Worm (Caenorhabditis elegans) whole organism, young adult: ENCODE data around the gene C28C12.11.

ENCODE experiments used
- B0035.1 ChIP-seq: sonication (generic microtip); optimal IDR thresholded peaks from 2 replicates; lab custom pipeline; 2016; ENCODE audit warnings: missing genetic modification characterization, mild to moderate bottlenecking, missing compliant biosample characterization, missing genotype, missing genetic modification reagents
- B0336.3 ChIP-seq: fragments of 200-800 bp; sonication (Bioruptor generic); IDR thresholded peaks from 2 replicates; pipeline ENCODE4 v1.3.6; 2022; ENCODE audit warnings: missing genetic modification characterization, missing compliant biosample characterization
- C06A6.2 ChIP-seq: fragments of 200-800 bp; sonication (Bioruptor generic); conservative IDR thresholded peaks from 2 replicates; pipeline ENCODE4 v1.3.6; 2022; ENCODE audit warnings: missing genetic modification characterization, missing compliant biosample characterization
- F52B5.7 ChIP-seq: sonication (generic microtip); optimal IDR thresholded peaks from 2 replicates; lab custom pipeline; 2016; ENCODE audit warnings: mild to moderate bottlenecking, missing genetic modification characterization, missing compliant biosample characterization
- F55B11.4 ChIP-seq: sonication (generic microtip); optimal IDR thresholded peaks from 2 replicates; lab custom pipeline; 2016; ENCODE audit warnings: missing compliant biosample characterization, missing genetic modification characterization, borderline replicate concordance; ENCODE audit not compliant: insufficient read depth
- T26A5.8 ChIP-seq: sonication (generic microtip); optimal IDR thresholded peaks from 2 replicates; lab custom pipeline; 2016; ENCODE audit warnings: missing genetic modification characterization, missing compliant biosample characterization
- Y53G8AR.9 ChIP-seq: fragments of 200-800 bp; sonication (Bioruptor generic); conservative IDR thresholded peaks from 2 replicates; pipeline ENCODE4 v1.3.6; 2022; ENCODE audit warnings: missing genetic modification reagents, missing genetic modification characterization, missing compliant biosample characterization
- Y67H2A.10 ChIP-seq: fragments of 200-800 bp; sonication (Bioruptor generic); conservative IDR thresholded peaks from 2 replicates; pipeline ENCODE4 v1.3.6; 2022; ENCODE audit warnings: missing genetic modification reagents, missing genetic modification characterization, missing compliant biosample characterization
- Y79H2A.3 ChIP-seq: fragments of 200-800 bp; sonication (Bioruptor generic); conservative IDR thresholded peaks from 2 replicates; pipeline ENCODE4 v1.3.6; 2022; ENCODE audit warnings: missing genetic modification reagents, missing genetic modification characterization, missing compliant biosample characterization
- Y95B8A.8 ChIP-seq: fragments of 200-800 bp; sonication (Bioruptor generic); IDR thresholded peaks from 2 replicates; pipeline ENCODE4 v1.3.6; 2022; ENCODE audit warnings: missing genetic modification reagents, missing genetic modification characterization, missing compliant biosample characterization
- aptf-2 ChIP-seq: fragments of 200-800 bp; sonication (Bioruptor generic); conservative IDR thresholded peaks from 2 replicates; pipeline ENCODE4 v1.3.6; 2022; ENCODE audit warnings: missing genetic modification reagents, missing genetic modification characterization, missing compliant biosample characterization
- athp-1 ChIP-seq: sonication (generic microtip); optimal IDR thresholded peaks from 2 replicates; lab custom pipeline; 2017; ENCODE audit warnings: mild to moderate bottlenecking, missing genetic modification characterization, missing compliant biosample characterization
- attf-3 ChIP-seq: fragments of 200-800 bp; sonication (Bioruptor generic); conservative IDR thresholded peaks from 2 replicates; pipeline ENCODE4 v1.3.6; 2022; ENCODE audit warnings: missing genetic modification reagents, missing genetic modification characterization, missing compliant biosample characterization
- attf-5 ChIP-seq: fragments of 200-800 bp; sonication (Bioruptor generic); optimal IDR thresholded peaks from 2 replicates; lab custom pipeline; 2018; ENCODE audit warnings: mild to moderate bottlenecking, missing genetic modification characterization, missing compliant biosample characterization
- ceh-27 ChIP-seq: fragments of 200-800 bp; sonication (Bioruptor generic); optimal IDR thresholded peaks from 2 replicates; lab custom pipeline; 2018; ENCODE audit warnings: mild to moderate bottlenecking, missing genetic modification characterization, moderate library complexity, missing compliant biosample characterization
- die-1 ChIP-seq: sonication (generic microtip); optimal IDR thresholded peaks from 2 replicates; lab custom pipeline; 2016; ENCODE audit warnings: missing genotype, mild to moderate bottlenecking, missing genetic modification characterization, missing compliant biosample characterization
- dpff-1 ChIP-seq: sonication (generic microtip); optimal IDR thresholded peaks from 2 replicates; lab custom pipeline; 2017; ENCODE audit warnings: mild to moderate bottlenecking, missing genetic modification characterization, missing compliant biosample characterization
- egl-18 ChIP-seq: fragments of 200-800 bp; sonication (Bioruptor generic); IDR thresholded peaks from 2 replicates; pipeline ENCODE4 v1.3.6; 2022; ENCODE audit warnings: missing genetic modification reagents, missing genetic modification characterization, missing compliant biosample characterization
- hlh-26 ChIP-seq: fragments of 200-800 bp; sonication (Bioruptor generic); conservative IDR thresholded peaks from 2 replicates; pipeline ENCODE4 v1.3.6; 2022; ENCODE audit warnings: missing genetic modification reagents, missing genetic modification characterization, missing compliant biosample characterization
- hmg-20 ChIP-seq: fragments of 200-800 bp; sonication (Bioruptor generic); IDR thresholded peaks from 2 replicates; pipeline ENCODE4 v1.3.6; 2022; ENCODE audit warnings: missing genetic modification reagents, missing genetic modification characterization, missing compliant biosample characterization
- hrde-1 ChIP-seq: sonication (generic microtip); optimal IDR thresholded peaks from 2 replicates; lab custom pipeline; 2016; ENCODE audit warnings: missing genetic modification characterization, mild to moderate bottlenecking, missing compliant biosample characterization, moderate library complexity, missing genotype, missing genetic modification reagents, borderline replicate concordance
- lag-1 ChIP-seq: fragments of 200-800 bp; sonication (Bioruptor generic); IDR thresholded peaks from 2 replicates; pipeline ENCODE4 v1.3.6; 2022; ENCODE audit warnings: missing genetic modification reagents, missing genetic modification characterization, missing compliant biosample characterization
- lin-26 ChIP-seq: fragments of 200-800 bp; sonication (Bioruptor generic); IDR thresholded peaks from 2 replicates; pipeline ENCODE4 v1.3.6; 2022; ENCODE audit warnings: missing genetic modification reagents, missing genetic modification characterization, missing compliant biosample characterization
- lsl-1 ChIP-seq: fragments of 200-800 bp; sonication (Bioruptor generic); optimal IDR thresholded peaks from 2 replicates; lab custom pipeline; 2018; ENCODE audit warnings: mild to moderate bottlenecking, missing genetic modification characterization, moderate library complexity, missing compliant biosample characterization
- mes-4 ChIP-seq: sonication (generic microtip); optimal IDR thresholded peaks from 2 replicates; lab custom pipeline; 2016; ENCODE audit warnings: missing genotype, missing genetic modification characterization, missing compliant biosample characterization
- nhr-120 ChIP-seq: fragments of 200-800 bp; sonication (Bioruptor generic); IDR thresholded peaks from 2 replicates; pipeline ENCODE4 v1.3.6; 2022; ENCODE audit warnings: missing genetic modification characterization, missing compliant biosample characterization
- nhr-179 ChIP-seq: sonication (generic microtip); optimal IDR thresholded peaks from 2 replicates; lab custom pipeline; 2016; ENCODE audit warnings: mild to moderate bottlenecking, missing genetic modification characterization, missing compliant biosample characterization
- nhr-80 ChIP-seq: sonication (generic microtip); optimal IDR thresholded peaks from 2 replicates; lab custom pipeline; 2016; ENCODE audit warnings: missing genetic modification characterization, missing compliant biosample characterization
- nhr-90 ChIP-seq: sonication (generic microtip); optimal IDR thresholded peaks from 2 replicates; lab custom pipeline; 2016; ENCODE audit warnings: missing genotype, mild to moderate bottlenecking, missing genetic modification characterization, missing compliant biosample characterization
- rcor-1 ChIP-seq: fragments of 200-800 bp; sonication (Bioruptor generic); IDR thresholded peaks from 2 replicates; pipeline ENCODE4 v1.3.6; 2022; ENCODE audit warnings: missing genetic modification reagents, missing genetic modification characterization, missing compliant biosample characterization
- repo-1 ChIP-seq: sonication (generic microtip); optimal IDR thresholded peaks from 2 replicates; lab custom pipeline; 2017; ENCODE audit warnings: mild to moderate bottlenecking, missing genetic modification characterization, missing compliant biosample characterization
- snpc-3.4 ChIP-seq: sonication (generic microtip); optimal IDR thresholded peaks from 2 replicates; lab custom pipeline; 2017; ENCODE audit warnings: missing genetic modification characterization, mild to moderate bottlenecking, missing compliant biosample characterization, antibody characterized with exemption, moderate library complexity, missing genotype, missing genetic modification reagents
- somi-1 ChIP-seq: fragments of 200-800 bp; sonication (Bioruptor generic); optimal IDR thresholded peaks from 2 replicates; lab custom pipeline; 2018; ENCODE audit warnings: mild to moderate bottlenecking, missing genetic modification characterization, missing compliant biosample characterization
- unc-130 ChIP-seq: sonication (generic microtip); optimal IDR thresholded peaks from 2 replicates; lab custom pipeline; 2016; ENCODE audit warnings: missing genetic modification reagents, missing genetic modification characterization, missing compliant biosample characterization
- ztf-18 ChIP-seq: sonication (generic microtip); optimal IDR thresholded peaks from 2 replicates; lab custom pipeline; 2016; ENCODE audit warnings: missing genotype, mild to moderate bottlenecking, missing genetic modification characterization, missing compliant biosample characterization

Gene C28C12.11

ce11 chrIV:8513619-8514018, 39.8 kb downstream of the C28C12.11 start, which contains the start of gene cks-1:
TSS of gene cks-1 (plus strand) at chrIV:8513919.
- TF ChIP-seq B0336.3 (GFP tag; lab: Robert Waterston, UW): 0 out of 2 replicates have a peak, but pooled peaks have one; percentile 13
- TF ChIP-seq die-1 (tag; lab: Kevin White, UChicago): peak; percentile 26
- TF ChIP-seq F55B11.4: no peak
- TF ChIP-seq snpc-3.4 (tag; lab: Kevin White, UChicago): peak; percentile 27
- no peak for TF ChIP-seq dpff-1

ce11 chrIV:8514546-8514945, 40.7 kb downstream of the C28C12.11 start:
- no peak for TF ChIP-seq ztf-18
- no peak for TF ChIP-seq nhr-90 (tag; lab: Kevin White, UChicago)
- TF ChIP-seq attf-5: no peak
- no peak for TF ChIP-seq somi-1 (GFP tag; lab: Kevin White, UChicago)
- TF ChIP-seq T26A5.8 (tag; lab: Kevin White, UChicago): no peak
- no peak for TF ChIP-seq Y95B8A.8 (GFP tag; lab: Robert Waterston, UW)
- TF ChIP-seq snpc-3.4 (tag; lab: Kevin White, UChicago): peak; percentile 28
- peak; percentile 15 for TF ChIP-seq unc-130 (GFP tag; lab: Kevin White, UChicago)
- no peak for TF ChIP-seq aptf-2 (GFP tag; lab: Robert Waterston, UW)
- peak; percentile 42 for TF ChIP-seq repo-1
- TF ChIP-seq F52B5.7 (tag; lab: Kevin White, UChicago): no peak
- no peak for TF ChIP-seq attf-3 (GFP tag; lab: Robert Waterston, UW)
- 0 out of 2 replicates have a peak, but pooled peaks have one; percentile 35 for TF ChIP-seq lin-26 (GFP tag; lab: Robert Waterston, UW)
- TF ChIP-seq hrde-1 (tag; lab: Kevin White, UChicago): peak; percentile 87
- peak; percentile 4 for TF ChIP-seq athp-1 (tag; lab: Kevin White, UChicago)
- TF ChIP-seq rcor-1 (GFP tag; lab: Robert Waterston, UW): no peak
- no peak for TF ChIP-seq nhr-179 (tag; lab: Kevin White, UChicago)
- TF ChIP-seq nhr-120 (GFP tag; lab: Robert Waterston, UW): no peak
- peak; percentile 77; the same call in 1 of the 2 replicates for TF ChIP-seq Y79H2A.3 (GFP tag; lab: Robert Waterston, UW)

- no peak for TF ChIP-seq lsl-1 (GFP tag; lab: Kevin White, UChicago)
- no peak for TF ChIP-seq C06A6.2
- TF ChIP-seq egl-18 (GFP tag; lab: Robert Waterston, UW): no peak
- TF ChIP-seq Y67H2A.10 (GFP tag; lab: Robert Waterston, UW): no peak
- TF ChIP-seq nhr-80 (tag; lab: Kevin White, UChicago): no peak
- no peak for TF ChIP-seq B0035.1 (tag; lab: Kevin White, UChicago)
- TF ChIP-seq mes-4 (tag; lab: Kevin White, UChicago): no peak
- no peak for TF ChIP-seq aptf-2 (GFP tag; lab: Robert Waterston, UW)
- no peak for TF ChIP-seq lag-1 (GFP tag; lab: Robert Waterston, UW)
- no peak for TF ChIP-seq hlh-26 (GFP tag; lab: Robert Waterston, UW)
- no peak for TF ChIP-seq hrde-1 (tag; lab: Kevin White, UChicago)
- no peak for TF ChIP-seq hmg-20
- no peak for TF ChIP-seq ceh-27 (GFP tag; lab: Kevin White, UChicago)
These were observed 46.1 kb downstream of the C28C12.11 start for ce11 chrIV:8519949-8520348.

ce11 chrIV:8520594-8520993, 46.7 kb downstream of the C28C12.11 start, which contains the start of gene pkg-2:
TSS of gene pkg-2 (plus strand) at chrIV:8520894.
- no peak for TF ChIP-seq Y53G8AR.9 (GFP tag; lab: Robert Waterston, UW)
